Fruit fly (Drosophila melanogaster) Kc167 (cell line): ENCODE measurements around the gene Cpr64Ac.

Source experiments
- h ChIP-seq: fragments of >200 bp; optimal IDR thresholded peaks from 3 replicates; lab custom pipeline; 2018; ENCODE audit warnings: missing external identifiers
- insv ChIP-seq: fragments of >200 bp; optimal IDR thresholded peaks from 3 replicates; lab custom pipeline; 2018; ENCODE audit warnings: missing external identifiers
- psq ChIP-seq: fragments of >200 bp; optimal IDR thresholded peaks from 2 replicates; lab custom pipeline; 2017; ENCODE audit warnings: missing external identifiers
- ttk ChIP-seq: sonication (Bioruptor generic); optimal IDR thresholded peaks from 2 replicates; lab custom pipeline; 2017; ENCODE audit warnings: missing external identifiers

- TF ChIP-seq ttk (no peak), h (lab: Kevin White, UChicago) (no peak), psq (lab: Kevin White, UChicago) (no peak), insv (lab: Kevin White, UChicago) (no peak)
Measured at dm6 chr3L:4231401-4232014, 18.8 kb upstream of the Cpr64Ac start.
